Worm (Caenorhabditis elegans): ENCODE results near the gene C34D1.4.

ce11 chrV:13274615-13275014, 15.5 kb upstream of the C34D1.4 start:
- no peak for TF ChIP-seq ama-1 (optimal IDR thresholded peaks at IDR 0.05)
- TF ChIP-seq flt-1 (GFP tag; IDR thresholded peaks at IDR 0.05) = no peak

All from whole organism, early embryonic.